Worm (Caenorhabditis elegans) whole organism, L3 larva: ENCODE measurements around the gene K08B5.2.

Experiments used
- egl-27 ChIP-seq: sonication (generic microtip); optimal IDR thresholded peaks from 4 replicates; lab custom pipeline; 2017; ENCODE audit warnings: missing biosample characterization, missing genetic modification reagents, missing genetic modification characterization
- fkh-10 ChIP-seq: sonication (generic microtip); optimal IDR thresholded peaks from 2 replicates; lab custom pipeline; 2017; ENCODE audit warnings: missing biosample characterization, missing genetic modification reagents, missing genetic modification characterization
- nhr-12 ChIP-seq: fragments of 150-350 bp; optimal IDR thresholded peaks from 2 replicates; lab custom pipeline; 2014; ENCODE audit warnings: missing biosample characterization, missing genetic modification characterization
- nhr-67 ChIP-seq: fragments of 150-350 bp; optimal IDR thresholded peaks from 2 replicates; lab custom pipeline; 2014; ENCODE audit warnings: missing biosample characterization, missing genetic modification characterization
- nhr-77 ChIP-seq: fragments of 150-350 bp; optimal IDR thresholded peaks from 2 replicates; lab custom pipeline; 2014; ENCODE audit warnings: missing biosample characterization, missing genetic modification characterization
- sea-2 ChIP-seq: fragments of 150-350 bp; sonication (generic microtip); optimal IDR thresholded peaks from 4 replicates; lab custom pipeline; 2014; ENCODE audit warnings: missing biosample characterization, missing genetic modification reagents, missing genetic modification characterization
- skn-1 ChIP-seq: fragments of 150-350 bp; optimal IDR thresholded peaks from 2 replicates; lab custom pipeline; 2014; ENCODE audit warnings: missing biosample characterization, missing genetic modification characterization

DNA sequence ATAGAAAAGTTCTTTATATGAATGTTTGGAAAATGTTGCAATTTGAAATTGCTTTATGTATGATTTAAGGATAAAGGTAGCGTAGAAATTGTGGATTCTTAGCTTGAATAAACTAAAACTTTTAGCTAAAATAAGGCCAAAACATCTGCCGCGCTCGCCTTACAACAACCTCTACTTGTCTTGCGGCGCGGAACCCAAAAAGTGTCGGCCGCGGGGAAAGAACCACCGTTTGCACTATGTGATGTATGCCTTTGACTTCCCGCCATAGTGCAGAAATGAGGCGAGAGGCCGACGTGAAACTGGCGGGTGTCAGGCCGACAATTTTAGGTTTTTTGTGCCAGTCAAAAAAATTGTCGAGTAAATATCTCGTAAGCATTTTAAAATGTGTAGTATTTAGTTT, 18.2 kb upstream of the K08B5.2 start:
- TF ChIP-seq sea-2 (GFP tag; lab: Kevin White, UChicago) = no peak
- TF ChIP-seq egl-27 (tag; lab: Kevin White, UChicago) = no peak
- no peak for TF ChIP-seq skn-1 (tag; lab: Kevin White, UChicago)
- TF ChIP-seq fkh-10 (GFP tag; lab: Kevin White, UChicago) = no peak
- TF ChIP-seq nhr-12 (tag; lab: Kevin White, UChicago) = no peak
- TF ChIP-seq nhr-77 = no peak
- no peak for TF ChIP-seq nhr-67 (tag; lab: Kevin White, UChicago)
